Fruit fly (Drosophila melanogaster) whole organism: ENCODE measurements around the gene rdo.

Experiments used
- Dll ChIP-seq: fragments of >200 bp; optimal IDR thresholded peaks from 2 replicates; lab custom pipeline; 2017
- EcR ChIP-seq, 2 experiments: fragments of >200 bp; optimal IDR thresholded peaks; 2 replicates each; lab custom pipeline; 2017; ENCODE audit warnings: missing biosample characterization in 2 of 2, missing genetic modification characterization in 2 of 2, missing genetic modification reagents in 2 of 2
- pan ChIP-seq: fragments of >200 bp; optimal IDR thresholded peaks from 2 replicates; lab custom pipeline; 2017
- psq ChIP-seq: fragments of >200 bp; optimal IDR thresholded peaks from 2 replicates; lab custom pipeline; 2017

dm6 chr2L:18119643-18120042 lies 107.5 kb downstream of the rdo start, which contains the start of gene CG5758:
- no peak for TF ChIP-seq Dll (lab: Kevin White, UChicago)
- no peak for TF ChIP-seq pan
- TF ChIP-seq EcR (GFP tag; optimal IDR thresholded peaks at IDR 0.05; lab: Kevin White, UChicago): no peak
- no peak for TF ChIP-seq psq (lab: Kevin White, UChicago)
